Fruit fly (Drosophila melanogaster): ENCODE measurements around the gene mura.

- TF ChIP-seq CG7045 (GFP tag; optimal IDR thresholded peaks at IDR 0.05) (no peak), CG5204 (GFP tag; optimal IDR thresholded peaks at IDR 0.05) (no peak), ovo (GFP tag; optimal IDR thresholded peaks at IDR 0.05) (no peak), Hr96 (GFP tag; optimal IDR thresholded peaks at IDR 0.05) (no peak), bab1 (GFP tag; optimal IDR thresholded peaks at IDR 0.05) (no peak), kay (GFP tag; ENCODE audit: borderline replicate concordance) (no peak), CG7101 (tag; optimal IDR thresholded peaks at IDR 0.05) (no peak), Crg-1 (GFP tag; optimal IDR thresholded peaks at IDR 0.05) (no peak), CG14711 (tag; optimal IDR thresholded peaks at IDR 0.05) (no peak), CG12768 (GFP tag; optimal IDR thresholded peaks at IDR 0.05) (no peak)
These were observed 45.0 kb upstream of the mura start for dm6 chr3R:9596615-9597014.

Data from whole organism, adult.